Fruit fly (Drosophila melanogaster) whole organism, embryonic: Measurements from ENCODE around the gene stet.

ENCODE experiments used
- Atf3 ChIP-seq: fragments of 200-800 bp; sonication (Bioruptor generic); optimal IDR thresholded peaks from 3 replicates; lab custom pipeline; 2016; ENCODE audit warnings: missing biosample characterization, missing genetic modification characterization
- Awh ChIP-seq: fragments of 200-800 bp; sonication (Bioruptor generic); IDR thresholded peaks from 2 replicates; pipeline ENCODE4, ENCODE4 v1.3.6; 2022; ENCODE audit warnings: missing biosample characterization, missing genetic modification characterization
- B-H2 ChIP-seq: fragments of 200-800 bp; sonication (Bioruptor generic); optimal IDR thresholded peaks from 2 replicates; lab custom pipeline; 2018; ENCODE audit warnings: missing biosample characterization, mild to moderate bottlenecking, missing genetic modification characterization
- Bdp1 ChIP-seq: fragments of 200-800 bp; sonication (Bioruptor generic); optimal IDR thresholded peaks from 3 replicates; lab custom pipeline; 2016; ENCODE audit warnings: missing biosample characterization, missing genetic modification characterization
- CG10321 ChIP-seq: fragments of 200-800 bp; sonication (Bioruptor generic); IDR thresholded peaks from 2 replicates; pipeline ENCODE4 v1.3.6; 2022; ENCODE audit warnings: missing biosample characterization, missing genetic modification characterization
- CG10366 ChIP-seq: fragments of 200-800 bp; sonication (Bioruptor generic); IDR thresholded peaks from 2 replicates; pipeline ENCODE4 v1.3.6; 2022; ENCODE audit warnings: missing biosample characterization, missing genetic modification characterization
- CG11560 ChIP-seq: fragments of 200-800 bp; sonication (Bioruptor generic); IDR thresholded peaks from 3 replicates; pipeline ENCODE4 v1.3.6; 2022; ENCODE audit warnings: missing biosample characterization, missing genetic modification characterization
- CG12236 ChIP-seq: fragments of 200-800 bp; sonication (Bioruptor generic); optimal IDR thresholded peaks from 2 replicates; lab custom pipeline; 2016; ENCODE audit warnings: missing biosample characterization, missing genetic modification characterization
- CG13624 ChIP-seq: fragments of 200-800 bp; sonication (Bioruptor generic); optimal IDR thresholded peaks from 2 replicates; lab custom pipeline; 2016; ENCODE audit warnings: missing biosample characterization, missing genetic modification characterization
- CG13775 ChIP-seq: fragments of 200-800 bp; sonication (Bioruptor generic); optimal IDR thresholded peaks from 3 replicates; lab custom pipeline; 2017; ENCODE audit warnings: missing biosample characterization, mild to moderate bottlenecking, missing genetic modification characterization
- CG14050 ChIP-seq: fragments of 200-800 bp; sonication (Bioruptor generic); IDR thresholded peaks from 3 replicates; pipeline ENCODE4 v1.3.6; 2022; ENCODE audit warnings: missing biosample characterization, missing genetic modification characterization
- CG14710 ChIP-seq: fragments of 200-800 bp; sonication (Bioruptor generic); optimal IDR thresholded peaks from 3 replicates; lab custom pipeline; 2019; ENCODE audit warnings: missing biosample characterization, mild to moderate bottlenecking, missing genetic modification characterization, moderate library complexity
- CG15011 ChIP-seq: fragments of 200-800 bp; sonication (Bioruptor generic); optimal IDR thresholded peaks from 3 replicates; lab custom pipeline; 2018; ENCODE audit warnings: missing biosample characterization, mild to moderate bottlenecking, missing genetic modification characterization
- CG1529 ChIP-seq: fragments of 200-800 bp; sonication (Bioruptor generic); optimal IDR thresholded peaks from 3 replicates; lab custom pipeline; 2018; ENCODE audit warnings: missing biosample characterization, missing genetic modification characterization
- CG17328 ChIP-seq: fragments of 200-800 bp; sonication (Bioruptor generic); IDR thresholded peaks from 2 replicates; pipeline ENCODE4 v1.3.6; 2022; ENCODE audit warnings: missing biosample characterization, missing genetic modification characterization
- CG17612 ChIP-seq: fragments of 200-800 bp; sonication (Bioruptor generic); IDR thresholded peaks from 2 replicates; pipeline ENCODE4 v1.3.6; 2022; ENCODE audit warnings: missing biosample characterization, missing genetic modification characterization
- CG18599 ChIP-seq: fragments of 200-800 bp; sonication (Bioruptor generic); optimal IDR thresholded peaks from 3 replicates; lab custom pipeline; 2017; ENCODE audit warnings: missing biosample characterization, missing genetic modification characterization, mild to moderate bottlenecking, moderate library complexity, missing genetic modification reagents
- CG2129 ChIP-seq: fragments of 200-800 bp; sonication (Bioruptor generic); IDR thresholded peaks from 2 replicates; pipeline ENCODE4 v1.3.6; 2022; ENCODE audit warnings: missing biosample characterization, missing genetic modification characterization; ENCODE audit not compliant: partially characterized antibody
- CG30020 ChIP-seq: fragments of 200-800 bp; optimal IDR thresholded peaks from 2 replicates; lab custom pipeline; 2019; ENCODE audit warnings: missing biosample characterization, mild to moderate bottlenecking, missing genetic modification characterization, moderate library complexity
- CG3281 ChIP-seq: fragments of 200-800 bp; sonication (Bioruptor generic); optimal IDR thresholded peaks from 3 replicates; lab custom pipeline; 2017; ENCODE audit warnings: missing biosample characterization, mild to moderate bottlenecking, missing genetic modification characterization
- CG5180 ChIP-seq: fragments of 200-800 bp; sonication (Bioruptor generic); optimal IDR thresholded peaks from 3 replicates; lab custom pipeline; 2017; ENCODE audit warnings: missing biosample characterization, missing genetic modification characterization, mild to moderate bottlenecking, moderate library complexity, missing genetic modification reagents
- CG6813 ChIP-seq: fragments of 200-800 bp; sonication (Bioruptor generic); optimal IDR thresholded peaks from 2 replicates; lab custom pipeline; 2017; ENCODE audit warnings: missing biosample characterization, missing genetic modification characterization, mild to moderate bottlenecking, moderate library complexity, missing genetic modification reagents
- CG9215 ChIP-seq: fragments of 200-800 bp; sonication (Bioruptor generic); IDR thresholded peaks from 2 replicates; pipeline ENCODE4 v1.3.6; 2022; ENCODE audit warnings: missing biosample characterization, missing genetic modification characterization
- Dad ChIP-seq: fragments of 200-800 bp; sonication (Bioruptor generic); optimal IDR thresholded peaks from 3 replicates; lab custom pipeline; 2016; ENCODE audit warnings: missing biosample characterization, missing genetic modification characterization
- Deaf1 ChIP-seq: fragments of 200-800 bp; optimal IDR thresholded peaks from 3 replicates; lab custom pipeline; 2019; ENCODE audit warnings: missing biosample characterization, mild to moderate bottlenecking, missing genetic modification characterization, moderate library complexity
- Hr3 ChIP-seq: fragments of 200-800 bp; sonication (Bioruptor generic); optimal IDR thresholded peaks from 3 replicates; lab custom pipeline; 2016; ENCODE audit warnings: missing biosample characterization, missing genetic modification characterization
- Lhr ChIP-seq: fragments of 200-800 bp; sonication (Bioruptor generic); optimal IDR thresholded peaks from 3 replicates; lab custom pipeline; 2017; ENCODE audit warnings: mild to moderate bottlenecking, missing biosample characterization, missing genetic modification reagents, missing genetic modification characterization
- MESR4 ChIP-seq: fragments of 200-800 bp; sonication (Bioruptor generic); optimal IDR thresholded peaks from 2 replicates; lab custom pipeline; 2018; ENCODE audit warnings: missing biosample characterization, mild to moderate bottlenecking, missing genetic modification characterization, moderate library complexity
- Mad ChIP-seq: fragments of 200-800 bp; sonication (Bioruptor generic); optimal IDR thresholded peaks from 2 replicates; lab custom pipeline; 2016; ENCODE audit warnings: missing biosample characterization, missing genetic modification characterization
- Pdp1 ChIP-seq, 2 experiments: fragments of 200-800 bp; sonication (Bioruptor generic); optimal IDR thresholded peaks; 3 replicates each; lab custom pipeline; 2016; ENCODE audit warnings: missing biosample characterization in 2 of 2, missing genetic modification characterization in 2 of 2, mild to moderate bottlenecking in 1 of 2, moderate library complexity in 1 of 2
- Tbp ChIP-seq: fragments of >200 bp; optimal IDR thresholded peaks from 2 replicates; lab custom pipeline; 2018; ENCODE audit warnings: missing biosample characterization, missing genetic modification characterization
- Vsx1 ChIP-seq: fragments of 200-800 bp; sonication (Bioruptor generic); optimal IDR thresholded peaks from 2 replicates; lab custom pipeline; 2017; ENCODE audit warnings: missing biosample characterization, mild to moderate bottlenecking, missing genetic modification characterization, missing genetic modification reagents
- ato ChIP-seq: fragments of 200-800 bp; sonication (Bioruptor generic); IDR thresholded peaks from 2 replicates; pipeline ENCODE4 v1.3.6; 2022; ENCODE audit warnings: missing biosample characterization, missing genetic modification characterization; ENCODE audit not compliant: partially characterized antibody
- bbx ChIP-seq: fragments of 200-800 bp; sonication (Bioruptor generic); IDR thresholded peaks from 2 replicates; pipeline ENCODE4 v1.3.6; 2022; ENCODE audit warnings: missing biosample characterization, missing genetic modification characterization; ENCODE audit not compliant: partially characterized antibody
- btn ChIP-seq: fragments of 200-800 bp; sonication (Bioruptor generic); optimal IDR thresholded peaks from 2 replicates; lab custom pipeline; 2016; ENCODE audit warnings: missing biosample characterization, missing genetic modification characterization
- cg ChIP-seq: fragments of 200-800 bp; sonication (Bioruptor generic); optimal IDR thresholded peaks from 3 replicates; lab custom pipeline; 2019; ENCODE audit warnings: missing biosample characterization, mild to moderate bottlenecking, missing genetic modification characterization, moderate library complexity
- chn ChIP-seq: fragments of 200-800 bp; sonication (Bioruptor generic); optimal IDR thresholded peaks from 2 replicates; lab custom pipeline; 2016; ENCODE audit warnings: missing biosample characterization, missing genetic modification characterization
- fd64A ChIP-seq: fragments of 200-800 bp; sonication (Bioruptor generic); optimal IDR thresholded peaks from 3 replicates; lab custom pipeline; 2018; ENCODE audit warnings: missing biosample characterization, mild to moderate bottlenecking, missing genetic modification characterization
- fu2 ChIP-seq: fragments of 200-800 bp; sonication (Bioruptor generic); optimal IDR thresholded peaks from 2 replicates; lab custom pipeline; 2016; ENCODE audit warnings: missing biosample characterization, missing genetic modification characterization
- gro ChIP-seq: fragments of 200-800 bp; sonication (Bioruptor generic); optimal IDR thresholded peaks from 2 replicates; lab custom pipeline; 2016; ENCODE audit warnings: missing biosample characterization, missing genetic modification characterization
- gsb ChIP-seq: fragments of 200-800 bp; sonication (Bioruptor generic); IDR thresholded peaks from 2 replicates; pipeline ENCODE4 v1.3.6; 2022; ENCODE audit warnings: missing biosample characterization, missing genetic modification characterization
- insv ChIP-seq, 2 experiments: fragments of 200-800 bp; sonication (Bioruptor generic); optimal IDR thresholded peaks; 3 replicates each; lab custom pipeline; 2016 to 2018; ENCODE audit warnings: missing biosample characterization in 2 of 2, missing genetic modification characterization in 2 of 2
- jing ChIP-seq: fragments of 200-800 bp; sonication (Bioruptor generic); optimal IDR thresholded peaks from 2 replicates; lab custom pipeline; 2018; ENCODE audit warnings: missing biosample characterization, mild to moderate bottlenecking, missing genetic modification characterization
- lab ChIP-seq: fragments of 200-800 bp; sonication (Bioruptor generic); optimal IDR thresholded peaks from 3 replicates; lab custom pipeline; 2017; ENCODE audit warnings: missing biosample characterization, missing genetic modification characterization, mild to moderate bottlenecking, moderate library complexity, missing genetic modification reagents
- seq ChIP-seq: fragments of 200-800 bp; sonication (Bioruptor generic); IDR thresholded peaks from 2 replicates; pipeline ENCODE4 v1.3.6; 2022; ENCODE audit warnings: missing biosample characterization, missing genetic modification characterization
- sr ChIP-seq: fragments of 200-800 bp; sonication (Bioruptor generic); IDR thresholded peaks from 3 replicates; pipeline ENCODE4 v1.3.6; 2022; ENCODE audit warnings: missing biosample characterization, missing genetic modification characterization
- twi ChIP-seq: fragments of 200-800 bp; optimal IDR thresholded peaks from 2 replicates; lab custom pipeline; 2019; ENCODE audit warnings: missing biosample characterization, mild to moderate bottlenecking, missing genetic modification characterization, moderate library complexity
- vfl ChIP-seq: fragments of 200-800 bp; sonication (Bioruptor generic); optimal IDR thresholded peaks from 2 replicates; lab custom pipeline; 2016; ENCODE audit warnings: missing biosample characterization, missing genetic modification characterization
- wdn ChIP-seq: fragments of 200-800 bp; sonication (Bioruptor generic); IDR thresholded peaks from 2 replicates; pipeline ENCODE4 v1.3.6; 2022; ENCODE audit warnings: missing biosample characterization, missing genetic modification characterization

The stet gene

DNA sequence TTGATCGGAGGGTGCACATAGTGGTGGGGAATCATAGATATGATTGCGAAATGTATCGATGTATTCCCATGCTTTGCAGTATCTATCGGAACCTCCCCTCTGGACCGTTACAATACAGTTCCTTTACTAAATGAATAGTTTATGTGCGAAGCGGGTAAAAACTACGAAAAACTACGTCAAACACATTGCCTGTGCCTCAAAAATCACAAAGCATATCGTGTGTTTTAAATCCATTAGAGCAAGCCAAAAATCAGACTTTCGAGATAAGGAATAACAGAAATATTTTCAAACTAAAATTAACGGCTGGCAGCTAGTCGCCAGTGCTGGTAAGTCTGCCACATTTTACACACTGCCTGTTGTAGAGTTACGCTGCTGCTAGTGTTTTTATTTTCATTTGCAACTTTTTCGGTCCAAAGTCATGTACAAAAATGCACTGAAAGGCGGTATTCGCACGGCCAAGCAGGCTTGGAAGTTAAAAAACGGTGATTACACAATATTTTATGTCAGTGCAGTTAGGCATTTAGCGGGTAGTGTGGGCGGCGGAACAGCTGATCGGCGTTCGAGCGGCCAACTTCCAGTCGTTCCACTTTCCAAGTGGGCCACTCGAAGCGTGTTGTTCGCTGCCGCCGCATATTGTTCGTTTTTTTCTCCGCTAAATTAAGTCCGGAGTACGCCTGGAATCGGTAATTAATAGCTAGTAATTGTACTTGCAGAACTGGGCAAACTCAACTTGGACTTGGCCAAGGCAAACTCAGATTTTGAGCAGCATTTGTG, 28.1 kb upstream of the stet start (continued):
- TF ChIP-seq CG13624 (GFP tag; lab: Kevin White, UChicago) (peak; percentile 69), Awh (GFP tag; lab: Robert Waterston, UW) (0 out of 2 replicates have a peak, but pooled peaks have one; percentile 43), chn (peak; percentile 86), lab (GFP tag; lab: Kevin White, UChicago) (peak; percentile 61), CG18599 (GFP tag; lab: Kevin White, UChicago) (no peak), seq (GFP tag; lab: Robert Waterston, UW) (0 out of 2 replicates have a peak, but pooled peaks have one; percentile 32), CG6813 (GFP tag; lab: Kevin White, UChicago) (no peak), Tbp (GFP tag; lab: Kevin White, UChicago) (no peak), wdn (peak; percentile 53; the same call in 1 of the 2 replicates), twi (tag; lab: Kevin White, UChicago) (no peak), jing (GFP tag; lab: Kevin White, UChicago) (no peak), CG1529 (GFP tag; lab: Kevin White, UChicago) (no peak), Lhr (GFP tag; lab: Kevin White, UChicago) (peak; percentile 36), CG13775 (GFP tag; lab: Kevin White, UChicago) (peak; percentile 54), Deaf1 (tag; lab: Kevin White, UChicago) (peak; percentile 16), CG30020 (tag; lab: Kevin White, UChicago) (peak; percentile 67), Dad (peak; percentile 70), CG11560 (no peak), CG14050 (GFP tag; lab: Robert Waterston, UW) (no peak), CG9215 (GFP tag; lab: Robert Waterston, UW) (peak; percentile 25; the same call in 1 of the 2 replicates), CG15011 (GFP tag; lab: Kevin White, UChicago) (no peak), Mad (GFP tag; lab: Kevin White, UChicago) (peak; percentile 77), CG2129 (peak; percentile 53), B-H2 (no peak), Bdp1 (peak; percentile 50), CG17612 (GFP tag; lab: Robert Waterston, UW) (no peak), CG12236 (peak; percentile 19), ato (GFP tag; lab: Robert Waterston, UW) (peak; percentile 36; the same call in 1 of the 2 replicates), CG10321 (GFP tag; lab: Robert Waterston, UW) (0 out of 2 replicates have a peak, but pooled peaks have one; percentile 5), cg (GFP tag; lab: Kevin White, UChicago) (no peak), Vsx1 (GFP tag; lab: Kevin White, UChicago) (peak; percentile 84), CG14710 (tag; lab: Kevin White, UChicago) (peak; percentile 71), bbx (GFP tag; lab: Robert Waterston, UW) (peak; percentile 85), fu2 (GFP tag; lab: Kevin White, UChicago) (peak; percentile 70), MESR4 (peak; percentile 92), gro (GFP tag; lab: Kevin White, UChicago) (no peak), vfl (peak; percentile 59), Atf3 (peak; percentile 53), btn (GFP tag; lab: Kevin White, UChicago) (peak; percentile 72), Hr3 (GFP tag; lab: Kevin White, UChicago) (peak; percentile 67), gsb (GFP tag; lab: Robert Waterston, UW) (no peak), insv (GFP tag; optimal IDR thresholded peaks at IDR 0.05; lab: Kevin White, UChicago) (peak in 1 of 2 experiments; percentile 27), CG10366 (peak; percentile 52; the same call in 1 of the 2 replicates), CG3281 (GFP tag; lab: Kevin White, UChicago) (no peak), CG17328 (peak; percentile 53), Pdp1 (GFP tag; optimal IDR thresholded peaks at IDR 0.05; lab: Kevin White, UChicago) (peak; percentile 69 to 88), CG5180 (GFP tag; lab: Kevin White, UChicago) (no peak), fd64A (GFP tag; lab: Kevin White, UChicago) (no peak), sr (GFP tag; lab: Robert Waterston, UW) (peak; percentile 96)
